Worm (Caenorhabditis elegans) whole organism, L2 larva: ENCODE results near the gene rnp-5.

Experiments used
- Y55F3AM.14 ChIP-seq: fragments of 200-800 bp; sonication (Bioruptor generic); optimal IDR thresholded peaks from 2 replicates; lab custom pipeline; 2018; ENCODE audit warnings: mild to moderate bottlenecking, missing genetic modification characterization, missing compliant biosample characterization
- ceh-82 ChIP-seq: fragments of 150-350 bp; optimal IDR thresholded peaks from 2 replicates; lab custom pipeline; 2014; ENCODE audit warnings: missing biosample characterization, missing genetic modification characterization
- egl-27 ChIP-seq: sonication (generic microtip); optimal IDR thresholded peaks from 3 replicates; lab custom pipeline; 2017; ENCODE audit warnings: missing biosample characterization, missing genetic modification reagents, missing genetic modification characterization
- nhr-77 ChIP-seq: fragments of 150-350 bp; optimal IDR thresholded peaks from 2 replicates; lab custom pipeline; 2014; ENCODE audit warnings: missing biosample characterization, missing genetic modification characterization
- sma-9 ChIP-seq, 2 experiments: fragments of 150-350 bp in 1 of 2; sonication (generic microtip) in 1 of 2; optimal IDR thresholded peaks; 2 replicates each; lab custom pipeline; 2014 to 2016; ENCODE audit warnings: missing genetic modification characterization in 2 of 2, mild to moderate bottlenecking in 1 of 2, missing biosample characterization in 1 of 2, missing compliant biosample characterization in 1 of 2, missing genetic modification reagents in 1 of 2, moderate library complexity in 1 of 2
- ztf-11 ChIP-seq: sonication (generic microtip); optimal IDR thresholded peaks from 2 replicates; lab custom pipeline; 2017; ENCODE audit warnings: missing biosample characterization, missing genetic modification characterization

DNA sequence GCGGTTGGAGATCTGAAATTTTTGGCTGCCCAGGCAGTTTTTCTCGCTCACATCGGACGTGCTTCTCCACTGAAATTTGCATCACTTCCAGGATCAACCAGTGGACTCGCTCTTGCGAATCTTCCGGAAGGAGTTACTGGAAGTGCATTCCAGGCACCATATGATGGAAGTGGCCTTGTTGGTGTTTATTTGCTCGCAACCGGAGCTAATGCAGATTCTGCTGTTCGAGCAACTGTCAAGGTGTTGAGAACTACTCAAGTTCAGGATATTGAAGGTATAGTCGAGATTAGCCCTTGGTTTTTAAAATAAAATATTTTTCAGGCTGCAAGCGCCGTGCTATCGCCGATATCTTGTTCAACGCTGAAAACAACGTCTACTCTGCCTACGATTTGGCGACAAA is 27.1 kb upstream of the rnp-5 start:
- TF ChIP-seq egl-27 (tag; lab: Kevin White, UChicago) (no peak), ceh-82 (tag; lab: Kevin White, UChicago) (no peak), Y55F3AM.14 (GFP tag; lab: Kevin White, UChicago) (no peak), ztf-11 (no peak), sma-9 (GFP tag; optimal IDR thresholded peaks at IDR 0.05; lab: Kevin White, UChicago) (no peak), sma-9 (tag; optimal IDR thresholded peaks at IDR 0.05; lab: Kevin White, UChicago) (no peak), nhr-77 (no peak)
